Worm (Caenorhabditis elegans): ENCODE results near the gene moc-3.

ce11 chrIV:8159087-8159486 lies 28.7 kb downstream of the moc-3 start, which contains the start of gene faah-1:
- TF ChIP-seq ztf-11 (tag; optimal IDR thresholded peaks at IDR 0.05): no peak
- TF ChIP-seq fkh-2 (tag; optimal IDR thresholded peaks at IDR 0.05): no peak
- TF ChIP-seq lin-39 (tag; optimal IDR thresholded peaks at IDR 0.05): no peak
- no peak for TF ChIP-seq pha-4 (tag; optimal IDR thresholded peaks at IDR 0.05)
- no peak for TF ChIP-seq sea-2 (GFP tag; optimal IDR thresholded peaks at IDR 0.05)
- TF ChIP-seq elt-1 (tag; optimal IDR thresholded peaks at IDR 0.05): no peak
- no peak for TF ChIP-seq nhr-43 (tag; optimal IDR thresholded peaks at IDR 0.05; ENCODE audit: poor library complexity, severe bottlenecking)
- TF ChIP-seq nhr-28 (tag; optimal IDR thresholded peaks at IDR 0.05): no peak
- TF ChIP-seq nhr-25 (tag; optimal IDR thresholded peaks at IDR 0.05): no peak
- TF ChIP-seq egl-5 (tag; optimal IDR thresholded peaks at IDR 0.05): no peak
- no peak for TF ChIP-seq nhr-12 (tag; optimal IDR thresholded peaks at IDR 0.05)
- TF ChIP-seq nhr-77 (tag; optimal IDR thresholded peaks at IDR 0.05): no peak
